Worm (Caenorhabditis elegans) whole organism, late embryonic: ENCODE results near the gene Y54F10AR.1.

ENCODE experiments used
- hlh-13 ChIP-seq: fragments of 200-800 bp; sonication (Bioruptor generic); optimal IDR thresholded peaks from 2 replicates; lab custom pipeline; 2018; ENCODE audit warnings: mild to moderate bottlenecking, missing genetic modification characterization, missing compliant biosample characterization
- pag-3 ChIP-seq: sonication (generic microtip); optimal IDR thresholded peaks from 2 replicates; lab custom pipeline; 2016; ENCODE audit warnings: missing compliant biosample characterization, missing genetic modification characterization, borderline replicate concordance
- pha-2 ChIP-seq: sonication (generic microtip); optimal IDR thresholded peaks from 2 replicates; lab custom pipeline; 2017; ENCODE audit warnings: mild to moderate bottlenecking, missing genetic modification characterization, missing compliant biosample characterization
- pqm-1 ChIP-seq: sonication (generic microtip); optimal IDR thresholded peaks from 2 replicates; lab custom pipeline; 2016; ENCODE audit warnings: missing genetic modification characterization, missing compliant biosample characterization

DNA sequence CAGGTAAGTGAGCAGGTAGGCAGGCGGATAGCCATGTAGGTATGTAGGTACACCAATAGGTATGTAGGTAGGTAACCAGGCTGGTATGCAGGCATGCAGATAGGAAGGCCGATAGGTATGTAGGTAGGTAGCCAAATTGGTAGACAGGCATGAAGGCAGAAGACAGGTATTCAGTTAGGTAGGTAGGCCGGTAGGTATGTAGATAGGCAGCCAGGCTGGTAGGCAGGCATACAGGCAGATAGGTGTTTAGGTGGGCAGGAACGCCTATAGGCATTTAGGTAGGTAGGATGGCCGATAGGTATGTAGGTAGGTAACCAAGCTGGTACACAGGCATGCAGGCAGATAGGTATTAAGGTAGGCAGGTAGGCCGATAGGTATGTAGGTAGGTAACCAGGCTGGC, 14.7 kb downstream of the Y54F10AR.1 start:
- TF ChIP-seq hlh-13 (GFP tag; lab: Kevin White, UChicago) (no peak), pqm-1 (tag; lab: Kevin White, UChicago) (no peak), pag-3 (tag; lab: Kevin White, UChicago) (no peak), pha-2 (tag; lab: Kevin White, UChicago) (no peak)
